Worm (Caenorhabditis elegans): ENCODE measurements around the gene K02E10.6.
A peak's percentile ranks its signal among the peaks of the same experiment; 100 is the strongest.

The K02E10.6 gene

ce11 chrX:2497816-2498215 lies 15.2 kb upstream of the K02E10.6 start:
- TF ChIP-seq pha-4 (tag; optimal IDR thresholded peaks at IDR 0.05) (no peak), ref-2 (tag; optimal IDR thresholded peaks at IDR 0.05) (peak; percentile 37), ttx-3 (tag; optimal IDR thresholded peaks at IDR 0.05) (no peak), sox-2 (GFP tag; IDR thresholded peaks at IDR 0.05) (no peak)

- TF ChIP-seq ama-1 (optimal IDR thresholded peaks at IDR 0.05) (no peak), ceh-34 (tag; optimal IDR thresholded peaks at IDR 0.05) (peak; percentile 7), ceh-18 (tag; optimal IDR thresholded peaks at IDR 0.05) (peak; percentile 12), tbx-2 (tag; optimal IDR thresholded peaks at IDR 0.05) (peak; percentile 56), nhr-11 (tag; optimal IDR thresholded peaks at IDR 0.05) (no peak)
Observed at ce11 chrX:2495865-2496314, 13.3 kb upstream of the K02E10.6 start, which contains the start of gene rabr-1. Gene rabr-1, plus strand, starts transcription at chrX:2496180.

DNA sequence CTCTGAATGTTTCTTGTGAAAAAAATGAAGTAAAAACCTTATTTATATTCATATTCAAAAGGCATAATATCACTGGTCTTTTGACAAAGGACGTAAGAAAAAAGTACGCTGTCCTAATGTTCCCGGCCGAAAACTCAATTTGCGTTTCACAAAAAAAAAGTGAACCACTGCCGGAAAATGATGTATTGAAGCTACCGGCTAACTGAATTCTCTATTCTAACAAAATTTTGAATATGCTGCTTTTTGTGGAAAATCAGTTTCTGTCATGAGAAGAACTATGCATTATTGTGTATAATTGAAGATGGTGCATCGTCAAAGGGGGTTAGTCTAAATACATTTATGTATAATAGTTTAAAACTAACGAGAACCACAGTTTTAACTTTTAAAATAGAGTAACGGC lies 11.7 kb upstream of the K02E10.6 start:
- TF ChIP-seq ceh-30 (tag; optimal IDR thresholded peaks at IDR 0.05) (no peak), unc-42 (tag; optimal IDR thresholded peaks at IDR 0.05) (peak; percentile 60)

DNA sequence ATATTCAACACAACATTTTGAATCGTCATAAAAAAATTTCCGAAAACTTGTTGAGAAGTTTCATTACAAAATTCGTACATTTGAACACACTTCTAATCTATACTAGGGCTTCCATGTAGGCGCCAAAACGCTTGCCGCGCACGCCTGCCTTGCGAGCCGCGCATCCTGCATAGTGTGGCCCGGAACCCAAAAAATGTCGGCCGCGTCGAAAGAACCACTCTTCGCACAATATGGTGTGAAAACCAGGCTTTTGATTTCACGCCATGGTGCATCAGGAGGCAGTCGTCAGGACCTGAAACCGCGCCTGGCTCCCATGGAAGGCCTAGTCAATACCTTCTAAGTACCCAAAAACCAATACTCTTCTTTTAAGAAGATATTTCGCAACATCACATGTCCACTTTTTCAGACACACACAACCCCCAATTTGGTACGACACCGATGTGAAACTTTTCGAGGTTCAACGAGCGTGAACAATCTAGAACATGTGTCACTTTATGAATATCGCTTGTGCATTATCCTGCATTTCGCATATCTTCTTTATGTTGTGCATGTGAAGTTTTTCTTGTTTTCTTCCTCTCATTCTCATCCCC lies 11.1 kb upstream of the K02E10.6 start:
- TF ChIP-seq hlh-15 (tag; optimal IDR thresholded peaks at IDR 0.05) (no peak), ceh-2 (tag; optimal IDR thresholded peaks at IDR 0.05) (no peak), hlh-6 (tag; optimal IDR thresholded peaks at IDR 0.05) (no peak), elt-4 (tag; optimal IDR thresholded peaks at IDR 0.05) (no peak), pha-4 (tag; optimal IDR thresholded peaks at IDR 0.05) (no peak), ceh-34 (tag; optimal IDR thresholded peaks at IDR 0.05) (no peak), Y22D7AL.16 (tag; optimal IDR thresholded peaks at IDR 0.05) (no peak), ceh-45 (GFP tag; IDR thresholded peaks at IDR 0.05) (no peak), ceh-22 (tag; optimal IDR thresholded peaks at IDR 0.05) (no peak), nhr-11 (tag; optimal IDR thresholded peaks at IDR 0.05) (no peak), ceh-31 (tag; optimal IDR thresholded peaks at IDR 0.05) (no peak), nfya-1 (tag; optimal IDR thresholded peaks at IDR 0.05) (no peak), fkh-10 (GFP tag; optimal IDR thresholded peaks at IDR 0.05) (no peak), gmeb-2 (tag; optimal IDR thresholded peaks at IDR 0.05) (no peak), pha-2 (tag; optimal IDR thresholded peaks at IDR 0.05) (no peak), T23F11.4 (GFP tag; optimal IDR thresholded peaks at IDR 0.05) (no peak), ceh-9 (tag; optimal IDR thresholded peaks at IDR 0.05) (no peak), hlh-13 (GFP tag; optimal IDR thresholded peaks at IDR 0.05) (no peak)

DNA sequence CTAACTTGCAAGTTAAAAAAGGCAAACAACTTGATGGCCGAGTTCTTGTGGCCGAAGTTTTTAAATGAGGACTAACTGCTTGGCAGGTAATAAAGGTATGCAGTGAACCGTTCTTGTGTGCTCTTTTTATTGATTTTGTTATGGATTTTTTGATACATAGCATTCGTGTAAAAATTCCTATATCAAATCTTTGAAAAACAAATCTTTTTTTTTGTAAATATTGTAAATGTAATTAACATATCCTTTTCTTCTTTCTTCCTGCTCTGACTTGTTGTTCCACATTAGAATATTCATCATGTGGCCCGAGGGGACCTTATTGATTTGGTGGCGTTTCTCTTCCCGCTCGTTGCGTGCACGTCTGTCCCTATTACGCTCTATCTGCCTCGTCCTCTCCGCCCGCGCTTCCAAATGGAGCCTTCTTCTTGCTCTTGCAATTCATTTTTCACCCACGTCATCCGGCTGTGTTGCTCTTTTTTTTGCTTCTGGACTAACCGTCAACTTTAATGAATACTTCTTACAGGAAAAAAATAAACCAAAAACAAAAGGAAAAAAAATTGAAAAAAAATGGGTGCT lies 6.0 kb upstream of the K02E10.6 start, which contains the start of gene hid-1:
TSS of gene hid-1 (plus strand) at position 523 of the 573 bp plus-strand sequence.
- TF ChIP-seq ref-2 (tag; optimal IDR thresholded peaks at IDR 0.05) (no peak), ceh-48 (tag; optimal IDR thresholded peaks at IDR 0.05) (peak; percentile 76), ceh-2 (tag; optimal IDR thresholded peaks at IDR 0.05) (peak; percentile 55), tbx-2 (tag; optimal IDR thresholded peaks at IDR 0.05) (peak; percentile 53), unc-42 (tag; optimal IDR thresholded peaks at IDR 0.05) (peak; percentile 89), ceh-31 (tag; optimal IDR thresholded peaks at IDR 0.05) (peak; percentile 74), ets-4 (tag; optimal IDR thresholded peaks at IDR 0.05) (peak; percentile 18), nfya-1 (tag; optimal IDR thresholded peaks at IDR 0.05) (peak; percentile 35), ceh-34 (tag; optimal IDR thresholded peaks at IDR 0.05) (no peak), ceh-24 (tag; optimal IDR thresholded peaks at IDR 0.05) (no peak), unc-86 (tag; optimal IDR thresholded peaks at IDR 0.05) (peak; percentile 20), ceh-18 (tag; optimal IDR thresholded peaks at IDR 0.05) (no peak), ceh-14 (tag; optimal IDR thresholded peaks at IDR 0.05) (peak; percentile 6), lim-6 (tag; optimal IDR thresholded peaks at IDR 0.05) (peak; percentile 16)

- TF ChIP-seq ref-2 (tag; optimal IDR thresholded peaks at IDR 0.05): no peak
- TF ChIP-seq ceh-34 (tag; optimal IDR thresholded peaks at IDR 0.05): no peak
- TF ChIP-seq ets-4 (tag; optimal IDR thresholded peaks at IDR 0.05): no peak
- no peak for TF ChIP-seq sox-2 (GFP tag; IDR thresholded peaks at IDR 0.05)
- TF ChIP-seq ceh-48 (tag; optimal IDR thresholded peaks at IDR 0.05): no peak
- TF ChIP-seq elt-2 (tag; optimal IDR thresholded peaks at IDR 0.05): no peak
- no peak for TF ChIP-seq mec-3 (tag; optimal IDR thresholded peaks at IDR 0.05; ENCODE audit: borderline replicate concordance)
- TF ChIP-seq K09A11.1 (tag; optimal IDR thresholded peaks at IDR 0.05; ENCODE audit: insufficient read depth): no peak
- no peak for TF ChIP-seq fkh-10 (GFP tag; optimal IDR thresholded peaks at IDR 0.05)
- TF ChIP-seq lim-6 (tag; optimal IDR thresholded peaks at IDR 0.05): no peak
- TF ChIP-seq zip-5 (tag; optimal IDR thresholded peaks at IDR 0.05): no peak
- no peak for TF ChIP-seq T23F11.4 (GFP tag; optimal IDR thresholded peaks at IDR 0.05)
- TF ChIP-seq ama-1 (optimal IDR thresholded peaks at IDR 0.05): no peak
- TF ChIP-seq dve-1 (tag; optimal IDR thresholded peaks at IDR 0.05): no peak
- TF ChIP-seq npax-4 (tag; optimal IDR thresholded peaks at IDR 0.05): no peak
Observed at ce11 chrX:2483078-2483477, 508 bp upstream of the K02E10.6 start, which contains the start of gene K02E10.4. Gene K02E10.4, plus strand, starts transcription at chrX:2483263.
